Fruit fly (Drosophila melanogaster) whole organism, embryonic: ENCODE results near the gene Cpr11A.
A peak's percentile ranks its signal among the peaks of the same experiment; 100 is the strongest.

Experiments
- Ada2b ChIP-seq: fragments of 200-800 bp; sonication (Bioruptor generic); IDR thresholded peaks from 2 replicates; pipeline ENCODE4 v1.3.6; 2022; ENCODE audit warnings: missing biosample characterization, missing genetic modification characterization
- Asciz ChIP-seq: fragments of 200-800 bp; sonication (Bioruptor generic); optimal IDR thresholded peaks from 2 replicates; lab custom pipeline; 2017; ENCODE audit warnings: missing biosample characterization, mild to moderate bottlenecking, missing genetic modification characterization, missing genetic modification reagents
- Awh ChIP-seq: fragments of 200-800 bp; sonication (Bioruptor generic); IDR thresholded peaks from 2 replicates; pipeline ENCODE4, ENCODE4 v1.3.6; 2022; ENCODE audit warnings: missing biosample characterization, missing genetic modification characterization
- CG10209 ChIP-seq: fragments of 200-800 bp; sonication (Bioruptor generic); optimal IDR thresholded peaks from 3 replicates; lab custom pipeline; 2017; ENCODE audit warnings: missing biosample characterization, mild to moderate bottlenecking, missing genetic modification characterization, missing genetic modification reagents
- CG10431 ChIP-seq: fragments of 200-800 bp; sonication (Bioruptor generic); optimal IDR thresholded peaks from 3 replicates; lab custom pipeline; 2018; ENCODE audit warnings: missing biosample characterization, mild to moderate bottlenecking, missing genetic modification characterization
- CG15269 ChIP-seq: fragments of 200-800 bp; sonication (Bioruptor generic); optimal IDR thresholded peaks from 2 replicates; lab custom pipeline; 2018; ENCODE audit warnings: missing biosample characterization, mild to moderate bottlenecking, missing genetic modification characterization, moderate library complexity
- CG15479 ChIP-seq: fragments of 200-800 bp; sonication (Bioruptor generic); optimal IDR thresholded peaks from 3 replicates; lab custom pipeline; 2019; ENCODE audit warnings: missing biosample characterization, mild to moderate bottlenecking, missing genetic modification characterization, moderate library complexity
- CG15696 ChIP-seq: fragments of 200-800 bp; sonication (Bioruptor generic); optimal IDR thresholded peaks from 2 replicates; lab custom pipeline; 2019; ENCODE audit warnings: missing biosample characterization, mild to moderate bottlenecking, missing genetic modification characterization, moderate library complexity
- CG1603 ChIP-seq: fragments of 200-800 bp; sonication (Bioruptor generic); optimal IDR thresholded peaks from 2 replicates; lab custom pipeline; 2019; ENCODE audit warnings: missing biosample characterization, mild to moderate bottlenecking, missing genetic modification characterization, moderate library complexity
- CG16863 ChIP-seq: fragments of 200-800 bp; sonication (Bioruptor generic); optimal IDR thresholded peaks from 3 replicates; lab custom pipeline; 2016; ENCODE audit warnings: missing biosample characterization, missing genetic modification characterization
- CG17328 ChIP-seq: fragments of 200-800 bp; sonication (Bioruptor generic); IDR thresholded peaks from 2 replicates; pipeline ENCODE4 v1.3.6; 2022; ENCODE audit warnings: missing biosample characterization, missing genetic modification characterization
- CG17802 ChIP-seq: fragments of 200-800 bp; sonication (Bioruptor generic); optimal IDR thresholded peaks from 2 replicates; lab custom pipeline; 2018; ENCODE audit warnings: missing biosample characterization, mild to moderate bottlenecking, missing genetic modification characterization, moderate library complexity
- CG2712 ChIP-seq: fragments of 200-800 bp; optimal IDR thresholded peaks from 3 replicates; lab custom pipeline; 2019; ENCODE audit warnings: missing biosample characterization, mild to moderate bottlenecking, missing genetic modification characterization, moderate library complexity
- CG31224 ChIP-seq: fragments of 200-800 bp; sonication (Bioruptor generic); IDR thresholded peaks from 2 replicates; pipeline ENCODE4 v1.3.6; 2022; ENCODE audit warnings: missing biosample characterization, missing genetic modification characterization
- CG3163 ChIP-seq: fragments of 200-800 bp; sonication (Bioruptor generic); optimal IDR thresholded peaks from 3 replicates; lab custom pipeline; 2016; ENCODE audit warnings: missing biosample characterization, missing genetic modification characterization
- CG42726 ChIP-seq: fragments of 200-800 bp; sonication (Bioruptor generic); IDR thresholded peaks from 2 replicates; pipeline ENCODE4 v1.3.6; 2022; ENCODE audit warnings: missing biosample characterization, missing genetic modification characterization; ENCODE audit not compliant: partially characterized antibody
- CG4328 ChIP-seq: fragments of 200-800 bp; sonication (Bioruptor generic); optimal IDR thresholded peaks from 3 replicates; lab custom pipeline; 2017; ENCODE audit warnings: missing biosample characterization, missing genetic modification reagents, missing genetic modification characterization
- CG5180 ChIP-seq: fragments of 200-800 bp; sonication (Bioruptor generic); optimal IDR thresholded peaks from 3 replicates; lab custom pipeline; 2017; ENCODE audit warnings: missing biosample characterization, missing genetic modification characterization, mild to moderate bottlenecking, moderate library complexity, missing genetic modification reagents
- CG5245 ChIP-seq: fragments of 200-800 bp; sonication (Bioruptor generic); optimal IDR thresholded peaks from 3 replicates; lab custom pipeline; 2016; ENCODE audit warnings: missing biosample characterization, missing genetic modification characterization
- CG6175 ChIP-seq: fragments of 200-800 bp; sonication (Bioruptor generic); IDR thresholded peaks from 3 replicates; pipeline ENCODE4 v1.3.6; 2022; ENCODE audit warnings: missing biosample characterization, missing genetic modification characterization
- CG8478 ChIP-seq: fragments of >200 bp; optimal IDR thresholded peaks from 2 replicates; lab custom pipeline; 2018
- Dad ChIP-seq: fragments of 200-800 bp; sonication (Bioruptor generic); optimal IDR thresholded peaks from 3 replicates; lab custom pipeline; 2016; ENCODE audit warnings: missing biosample characterization, missing genetic modification characterization
- Dbx ChIP-seq: fragments of 200-800 bp; sonication (Bioruptor generic); IDR thresholded peaks from 3 replicates; pipeline ENCODE4 v1.3.6; 2022; ENCODE audit warnings: missing biosample characterization, missing genetic modification characterization
- ERR ChIP-seq: fragments of 200-800 bp; sonication (Bioruptor generic); optimal IDR thresholded peaks from 2 replicates; lab custom pipeline; 2016; ENCODE audit warnings: missing biosample characterization, missing genetic modification characterization
- H2.0 ChIP-seq: fragments of 200-800 bp; sonication (Bioruptor generic); IDR thresholded peaks from 2 replicates; pipeline ENCODE4 v1.3.6; 2022; ENCODE audit warnings: missing biosample characterization, missing genetic modification characterization
- Hey ChIP-seq: fragments of 200-800 bp; sonication (Bioruptor generic); optimal IDR thresholded peaks from 3 replicates; lab custom pipeline; 2018; ENCODE audit warnings: missing biosample characterization, mild to moderate bottlenecking, missing genetic modification characterization
- MBD-R2 ChIP-seq: fragments of 200-800 bp; sonication (Bioruptor generic); IDR thresholded peaks from 2 replicates; pipeline ENCODE4 v1.3.6; 2022; ENCODE audit warnings: missing biosample characterization, missing genetic modification characterization
- Med ChIP-seq: fragments of 200-800 bp; sonication (Bioruptor generic); peaks from one replicate; lab custom pipeline; 2016; ENCODE audit warnings: missing biosample characterization, missing genetic modification characterization, mild to moderate bottlenecking, inconsistent platforms, moderate library complexity
- Neu2 ChIP-seq: fragments of 200-800 bp; sonication (Bioruptor generic); optimal IDR thresholded peaks from 3 replicates; lab custom pipeline; 2016; ENCODE audit warnings: missing biosample characterization, missing genetic modification characterization, borderline replicate concordance
- Six4 ChIP-seq: fragments of 200-800 bp; sonication (Bioruptor generic); optimal IDR thresholded peaks from 2 replicates; lab custom pipeline; 2016; ENCODE audit warnings: missing biosample characterization, missing genetic modification characterization
- Stat92E ChIP-seq, 3 experiments: fragments of >200 bp in 2 of 3; fragments of 200-800 bp in 1 of 3; sonication (Bioruptor generic) in 1 of 3; optimal IDR thresholded peaks; 2 replicates each; lab custom pipeline; 2017 to 2019; ENCODE audit warnings: missing biosample characterization in 3 of 3, missing genetic modification characterization in 3 of 3, mild to moderate bottlenecking in 1 of 3, moderate library complexity in 1 of 3
- Trl ChIP-seq, 3 experiments: fragments of >200 bp in 2 of 3; fragments of 200-800 bp in 1 of 3; sonication (Bioruptor generic) in 1 of 3; optimal IDR thresholded peaks; 2 replicates in 1 of 3; 3 replicates in 2 of 3; lab custom pipeline; 2016 to 2017; ENCODE audit warnings: missing biosample characterization in 1 of 3, missing genetic modification characterization in 1 of 3
- cato ChIP-seq: fragments of 200-800 bp; sonication (Bioruptor generic); optimal IDR thresholded peaks from 2 replicates; lab custom pipeline; 2016; ENCODE audit warnings: missing biosample characterization, missing genetic modification characterization, borderline replicate concordance
- caup ChIP-seq: fragments of 200-800 bp; sonication (Bioruptor generic); optimal IDR thresholded peaks from 3 replicates; lab custom pipeline; 2017; ENCODE audit warnings: missing biosample characterization, mild to moderate bottlenecking, missing genetic modification characterization, moderate library complexity; ENCODE audit not compliant: severe bottlenecking
- fd96Cb ChIP-seq: fragments of 200-800 bp; sonication (Bioruptor generic); optimal IDR thresholded peaks from 2 replicates; lab custom pipeline; 2018; ENCODE audit warnings: missing biosample characterization, mild to moderate bottlenecking, missing genetic modification characterization, moderate library complexity
- hkb ChIP-seq, 2 experiments: fragments of 200-800 bp in 1 of 2; fragments of >200 bp in 1 of 2; sonication (Bioruptor generic) in 1 of 2; IDR thresholded peaks in 1 of 2; optimal IDR thresholded peaks in 1 of 2; 2 replicates each; pipeline versions ENCODE4 v1.3.6 to Lab custom; 2017 to 2022; ENCODE audit warnings: missing biosample characterization in 1 of 2, missing genetic modification characterization in 1 of 2
- lbe ChIP-seq: fragments of 200-800 bp; sonication (Bioruptor generic); optimal IDR thresholded peaks from 2 replicates; lab custom pipeline; 2016; ENCODE audit warnings: missing biosample characterization, mild to moderate bottlenecking, missing genetic modification characterization
- lmd ChIP-seq: fragments of 200-800 bp; sonication (Bioruptor generic); IDR thresholded peaks from 2 replicates; pipeline ENCODE4 v1.3.6; 2022; ENCODE audit warnings: missing biosample characterization, missing genetic modification characterization
- mam ChIP-seq: fragments of 200-800 bp; sonication (Bioruptor generic); optimal IDR thresholded peaks from 3 replicates; lab custom pipeline; 2016; ENCODE audit warnings: missing biosample characterization, missing genetic modification characterization
- oc ChIP-seq: fragments of 200-800 bp; sonication (Bioruptor generic); optimal IDR thresholded peaks from 2 replicates; lab custom pipeline; 2018; ENCODE audit warnings: missing biosample characterization, mild to moderate bottlenecking, missing genetic modification characterization, moderate library complexity
- otp ChIP-seq: fragments of 200-800 bp; sonication (Bioruptor generic); IDR thresholded peaks from 3 replicates; pipeline ENCODE4, ENCODE4 v1.3.6; 2022; ENCODE audit warnings: missing biosample characterization, missing genetic modification characterization
- repo ChIP-seq: fragments of 200-800 bp; sonication (Bioruptor generic); optimal IDR thresholded peaks from 2 replicates; lab custom pipeline; 2016; ENCODE audit warnings: missing biosample characterization, missing genetic modification characterization
- sc ChIP-seq, 3 experiments: fragments of >200 bp in 2 of 3; fragments of 200-800 bp in 1 of 3; sonication (Bioruptor generic) in 1 of 3; optimal IDR thresholded peaks; 2 replicates in 2 of 3; 3 replicates in 1 of 3; lab custom pipeline; 2017; ENCODE audit warnings: mild to moderate bottlenecking in 1 of 3, missing biosample characterization in 1 of 3, missing genetic modification characterization in 1 of 3, missing genetic modification reagents in 1 of 3
- sisA ChIP-seq: fragments of 200-800 bp; sonication (Bioruptor generic); IDR thresholded peaks from 2 replicates; pipeline ENCODE4 v1.3.6; 2022; ENCODE audit warnings: missing biosample characterization, missing genetic modification characterization
- sr ChIP-seq: fragments of 200-800 bp; sonication (Bioruptor generic); IDR thresholded peaks from 3 replicates; pipeline ENCODE4 v1.3.6; 2022; ENCODE audit warnings: missing biosample characterization, missing genetic modification characterization
- wek ChIP-seq: fragments of 200-800 bp; sonication (Bioruptor generic); optimal IDR thresholded peaks from 3 replicates; lab custom pipeline; 2018; ENCODE audit warnings: missing biosample characterization, mild to moderate bottlenecking, missing genetic modification characterization, moderate library complexity
- wor ChIP-seq: fragments of 200-800 bp; sonication (Bioruptor generic); IDR thresholded peaks from 2 replicates; pipeline ENCODE4 v1.3.6; 2022; ENCODE audit warnings: missing biosample characterization, missing genetic modification characterization
- z ChIP-seq: fragments of 200-800 bp; sonication (Bioruptor generic); IDR thresholded peaks from 3 replicates; pipeline ENCODE4 v1.3.6; 2022; ENCODE audit warnings: missing biosample characterization, missing genetic modification characterization
- zen ChIP-seq: fragments of 200-800 bp; sonication (Bioruptor generic); optimal IDR thresholded peaks from 3 replicates; lab custom pipeline; 2018; ENCODE audit warnings: missing biosample characterization, mild to moderate bottlenecking, missing genetic modification characterization, moderate library complexity

Cpr11A gene

dm6 chrX:12454358-12454757, 32.4 kb upstream of the Cpr11A start, which contains the start of gene CG15927 (continued):
- no peak for TF ChIP-seq CG10431 (GFP tag; lab: Kevin White, UChicago)
- TF ChIP-seq MBD-R2 (GFP tag; lab: Robert Waterston, UW), result peak; percentile 28; the same call in 1 of the 2 replicates
- peak; percentile 22 for TF ChIP-seq CG5245 (GFP tag; lab: Kevin White, UChicago)
- TF ChIP-seq CG6175 (GFP tag; lab: Robert Waterston, UW), result no peak
- peak; percentile 55 for TF ChIP-seq lmd
- no peak for TF ChIP-seq Stat92E (GFP tag; optimal IDR thresholded peaks at IDR 0.05; lab: Kevin White, UChicago)
- TF ChIP-seq CG15479 (GFP tag; lab: Kevin White, UChicago), result no peak
- peak; percentile 68 for TF ChIP-seq fd96Cb (tag; lab: Kevin White, UChicago)
- TF ChIP-seq oc (tag; lab: Kevin White, UChicago), result peak; percentile 55
- peak; percentile 15 for TF ChIP-seq CG17802 (tag; lab: Kevin White, UChicago)
- peak; percentile 45 for TF ChIP-seq CG1603 (tag; lab: Kevin White, UChicago)
- TF ChIP-seq Neu2 (GFP tag; lab: Kevin White, UChicago), result no peak
- no peak for TF ChIP-seq CG4328
- no peak for TF ChIP-seq CG42726 (GFP tag; lab: Robert Waterston, UW)
- TF ChIP-seq Dbx, result 0 out of 3 replicates have a peak, but pooled peaks have one; percentile 35
- TF ChIP-seq mam, result peak; percentile 40
- peak; percentile 36 for TF ChIP-seq CG16863 (GFP tag; lab: Kevin White, UChicago)
- TF ChIP-seq ERR (GFP tag; lab: Kevin White, UChicago), result peak; percentile 14
- peak; percentile 81 for TF ChIP-seq sisA (GFP tag; lab: Robert Waterston, UW)
- no peak for TF ChIP-seq Dad (GFP tag; lab: Kevin White, UChicago)
- TF ChIP-seq H2.0 (GFP tag; lab: Robert Waterston, UW), result peak; percentile 60
- TF ChIP-seq cato (GFP tag; lab: Kevin White, UChicago), result peak; percentile 13
- peak; percentile 54 for TF ChIP-seq CG15269
- no peak for TF ChIP-seq sc (optimal IDR thresholded peaks at IDR 0.05; lab: Kevin White, UChicago)
- peak; percentile 44 for TF ChIP-seq sc (GFP tag; optimal IDR thresholded peaks at IDR 0.05; lab: Kevin White, UChicago)
- no peak for TF ChIP-seq lbe (GFP tag; lab: Kevin White, UChicago)
- peak; percentile 54 for TF ChIP-seq Asciz (GFP tag; lab: Kevin White, UChicago)
- peak; percentile 62 for TF ChIP-seq wor (GFP tag; lab: Robert Waterston, UW)
- TF ChIP-seq CG31224 (GFP tag; lab: Robert Waterston, UW), result no peak
- TF ChIP-seq z (GFP tag; lab: Robert Waterston, UW), result no peak
- peak; percentile 73 for TF ChIP-seq Med (GFP tag; lab: Kevin White, UChicago)
- TF ChIP-seq CG10209, result peak; percentile 31
- no peak for TF ChIP-seq Hey (tag; lab: Kevin White, UChicago)
- no peak for TF ChIP-seq CG2712 (tag; lab: Kevin White, UChicago)
- TF ChIP-seq Trl (optimal IDR thresholded peaks at IDR 0.05; lab: Kevin White, UChicago), result no peak
- TF ChIP-seq Trl (GFP tag; optimal IDR thresholded peaks at IDR 0.05; lab: Kevin White, UChicago), result peak; percentile 23
- peak; percentile 82 for TF ChIP-seq CG17328 (GFP tag; lab: Robert Waterston, UW)
- no peak for TF ChIP-seq CG8478
- TF ChIP-seq otp, result 0 out of 3 replicates have a peak, but pooled peaks have one; percentile 33
- no peak for TF ChIP-seq sr (GFP tag; lab: Robert Waterston, UW)
- TF ChIP-seq Six4 (GFP tag; lab: Kevin White, UChicago), result peak; percentile 32
- peak; percentile 69 for TF ChIP-seq Ada2b (GFP tag; lab: Robert Waterston, UW)
- no peak for TF ChIP-seq hkb (optimal IDR thresholded peaks at IDR 0.05; lab: Kevin White, UChicago)
- TF ChIP-seq hkb (GFP tag; IDR thresholded peaks at IDR 0.05; lab: Robert Waterston, UW), result peak; percentile 69
- peak; percentile 37 for TF ChIP-seq zen (tag; lab: Kevin White, UChicago)
- no peak for TF ChIP-seq Awh (GFP tag; lab: Robert Waterston, UW)
- peak; percentile 16 for TF ChIP-seq CG5180 (GFP tag; lab: Kevin White, UChicago)
- no peak for TF ChIP-seq repo (GFP tag; lab: Kevin White, UChicago)
- peak; percentile 12 for TF ChIP-seq caup (GFP tag; lab: Kevin White, UChicago)
- no peak for TF ChIP-seq wek (GFP tag; lab: Kevin White, UChicago)
- no peak for TF ChIP-seq CG3163
- TF ChIP-seq CG15696, result no peak
